Worm (Caenorhabditis elegans): ENCODE data around the gene C43F9.4.

- no peak for TF ChIP-seq unc-62 (GFP tag; optimal IDR thresholded peaks at IDR 0.05)
- TF ChIP-seq ztf-11 (tag; optimal IDR thresholded peaks at IDR 0.05): no peak
- no peak for TF ChIP-seq mls-2 (tag; optimal IDR thresholded peaks at IDR 0.05)
These were observed 23.7 kb downstream of the C43F9.4 start for ce11 chrIV:10565282-10565681.
